Worm (Caenorhabditis elegans) whole organism, early embryonic: ENCODE data around the gene K02F3.12.
A peak's percentile ranks its signal among the peaks of the same experiment; 100 is the strongest.

Experiments
- B0310.2 ChIP-seq: sonication (generic microtip); optimal IDR thresholded peaks from 2 replicates; lab custom pipeline; 2016; ENCODE audit warnings: mild to moderate bottlenecking, missing genetic modification characterization, missing compliant biosample characterization
- F13C5.2 ChIP-seq: sonication (generic microtip); optimal IDR thresholded peaks from 2 replicates; lab custom pipeline; 2017; ENCODE audit warnings: mild to moderate bottlenecking, missing genetic modification characterization, inconsistent platforms, missing compliant biosample characterization
- aly-1 ChIP-seq: sonication (generic microtip); optimal IDR thresholded peaks from 2 replicates; lab custom pipeline; 2016; ENCODE audit warnings: missing genetic modification characterization, missing compliant biosample characterization
- ama-1 ChIP-seq: fragments of 150-350 bp; optimal IDR thresholded peaks from 2 replicates; lab custom pipeline; 2014
- ceh-13 ChIP-seq: fragments of 200-800 bp; sonication (Bioruptor generic); optimal IDR thresholded peaks from 2 replicates; lab custom pipeline; 2018; ENCODE audit warnings: mild to moderate bottlenecking, missing genetic modification characterization, missing compliant biosample characterization
- ceh-36 ChIP-seq: sonication (generic microtip); optimal IDR thresholded peaks from 2 replicates; lab custom pipeline; 2016; ENCODE audit warnings: missing genetic modification characterization, inconsistent platforms, missing compliant biosample characterization
- ets-7 ChIP-seq: sonication (generic microtip); optimal IDR thresholded peaks from 2 replicates; lab custom pipeline; 2016; ENCODE audit warnings: missing genotype, missing genetic modification characterization, missing compliant biosample characterization
- flt-1 ChIP-seq: fragments of 200-800 bp; sonication (Bioruptor generic); IDR thresholded peaks from 2 replicates; pipeline ENCODE4 v1.3.6; 2022; ENCODE audit warnings: missing genetic modification characterization, missing compliant biosample characterization
- hmbx-1 ChIP-seq: sonication (generic microtip); optimal IDR thresholded peaks from 2 replicates; lab custom pipeline; 2016; ENCODE audit warnings: mild to moderate bottlenecking, missing genetic modification characterization, missing compliant biosample characterization
- hmg-4 ChIP-seq: fragments of 200-800 bp; sonication (Bioruptor generic); optimal IDR thresholded peaks from 2 replicates; lab custom pipeline; 2018; ENCODE audit warnings: mild to moderate bottlenecking, missing genetic modification characterization, missing compliant biosample characterization
- hnd-1 ChIP-seq: sonication (generic microtip); optimal IDR thresholded peaks from 2 replicates; lab custom pipeline; 2016; ENCODE audit warnings: missing genetic modification characterization, missing compliant biosample characterization
- pes-1 ChIP-seq: fragments of 200-800 bp; sonication (Bioruptor generic); IDR thresholded peaks from 2 replicates; pipeline ENCODE4 v1.3.6; 2022; ENCODE audit warnings: missing genetic modification reagents, missing genetic modification characterization, missing compliant biosample characterization
- scrt-1 ChIP-seq: fragments of 200-800 bp; sonication (Bioruptor generic); IDR thresholded peaks from 2 replicates; pipeline ENCODE4 v1.3.6; 2022; ENCODE audit warnings: missing genetic modification characterization, missing compliant biosample characterization
- sea-1 ChIP-seq: fragments of 200-800 bp; sonication (Bioruptor generic); conservative IDR thresholded peaks from 2 replicates; pipeline ENCODE4 v1.3.6; 2022; ENCODE audit warnings: missing genetic modification characterization, missing compliant biosample characterization
- tbx-11 ChIP-seq: fragments of 200-800 bp; sonication (Bioruptor generic); IDR thresholded peaks from 2 replicates; pipeline ENCODE4 v1.3.6; 2022; ENCODE audit warnings: missing genetic modification characterization, missing compliant biosample characterization
- tbx-37 ChIP-seq: fragments of 200-800 bp; sonication (Bioruptor generic); conservative IDR thresholded peaks from 2 replicates; pipeline ENCODE4 v1.3.6; 2022; ENCODE audit warnings: missing genetic modification reagents, missing genetic modification characterization, missing compliant biosample characterization
- tra-4 ChIP-seq: sonication (generic microtip); optimal IDR thresholded peaks from 2 replicates; lab custom pipeline; 2017; ENCODE audit warnings: missing genetic modification characterization, missing compliant biosample characterization

The K02F3.12 gene

DNA sequence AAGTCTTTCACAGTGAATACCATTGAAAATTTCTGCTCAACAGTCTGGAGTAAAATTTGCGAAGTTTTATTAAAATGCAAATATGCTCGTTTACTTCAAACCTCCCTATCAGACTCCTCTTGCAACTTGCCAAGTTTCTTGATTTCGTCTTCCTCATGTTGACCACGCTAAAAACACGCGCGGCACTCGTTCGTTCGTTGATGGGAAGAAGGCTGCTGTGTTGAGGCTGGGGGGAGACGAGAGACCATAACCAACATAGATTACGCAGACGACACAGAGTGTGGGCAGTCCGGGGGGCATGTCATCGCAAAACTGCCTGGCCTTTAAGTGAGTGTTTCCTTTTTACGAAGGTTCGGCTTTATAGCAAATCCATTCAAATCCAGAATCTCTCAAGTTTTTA is 12.4 kb upstream of the K02F3.12 start:
- TF ChIP-seq tbx-11 (GFP tag; lab: Robert Waterston, UW) = no peak
- peak; percentile 23 for TF ChIP-seq hmg-4 (GFP tag; lab: Kevin White, UChicago)

DNA sequence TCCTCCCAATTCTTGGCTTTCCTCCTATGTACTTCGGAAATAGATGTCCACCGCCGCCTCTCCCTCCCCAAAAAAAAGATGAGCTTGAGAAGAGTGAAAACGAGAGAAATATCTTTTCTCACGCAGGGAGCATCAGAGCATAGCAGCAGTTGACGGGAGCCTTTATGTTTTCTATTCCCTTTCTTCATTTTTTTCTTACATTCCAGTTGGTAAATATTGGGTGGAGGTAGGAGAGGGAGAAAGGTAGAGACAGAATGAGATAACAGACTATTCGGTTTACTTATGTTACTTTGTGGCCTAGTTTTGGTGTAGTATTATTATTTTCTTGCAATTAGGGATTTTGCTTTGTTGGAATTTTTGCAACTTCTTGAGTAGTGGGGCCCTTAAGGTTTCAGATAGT is 11.8 kb upstream of the K02F3.12 start:
- TF ChIP-seq ama-1 (lab: Kevin White, UChicago) = no peak
- no peak for TF ChIP-seq hmbx-1
- TF ChIP-seq hnd-1 (tag; lab: Kevin White, UChicago) = no peak
- no peak for TF ChIP-seq tbx-37 (GFP tag; lab: Robert Waterston, UW)
- TF ChIP-seq tra-4 = no peak
- no peak for TF ChIP-seq hmg-4 (GFP tag; lab: Kevin White, UChicago)
- TF ChIP-seq tbx-11 (GFP tag; lab: Robert Waterston, UW) = no peak
- no peak for TF ChIP-seq scrt-1 (GFP tag; lab: Robert Waterston, UW)

DNA sequence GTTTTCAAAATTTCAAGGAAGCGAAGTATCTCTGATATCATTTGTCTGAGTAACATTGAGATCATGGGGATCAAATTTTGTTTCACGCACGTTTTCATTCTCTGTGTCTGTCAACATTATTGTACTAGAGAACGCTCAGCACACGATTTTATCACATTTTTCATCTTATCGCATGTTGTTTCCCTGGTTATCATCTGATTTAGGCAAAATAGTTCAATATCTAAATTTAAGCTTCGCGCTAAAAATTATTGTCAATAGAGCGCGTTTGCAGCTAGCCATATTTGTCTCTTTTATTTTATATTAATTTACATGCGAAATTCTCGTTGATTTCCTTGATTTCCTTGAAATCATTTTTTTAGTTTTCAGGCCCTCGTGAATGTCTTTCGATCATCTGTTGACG is 10.9 kb upstream of the K02F3.12 start, which contains the start of gene K02F3.2:
Gene K02F3.2, plus strand, starts transcription at position 357 of the 400 bp plus-strand sequence.
- TF ChIP-seq flt-1 (GFP tag; lab: Robert Waterston, UW) (no peak), hnd-1 (tag; lab: Kevin White, UChicago) (no peak)

DNA sequence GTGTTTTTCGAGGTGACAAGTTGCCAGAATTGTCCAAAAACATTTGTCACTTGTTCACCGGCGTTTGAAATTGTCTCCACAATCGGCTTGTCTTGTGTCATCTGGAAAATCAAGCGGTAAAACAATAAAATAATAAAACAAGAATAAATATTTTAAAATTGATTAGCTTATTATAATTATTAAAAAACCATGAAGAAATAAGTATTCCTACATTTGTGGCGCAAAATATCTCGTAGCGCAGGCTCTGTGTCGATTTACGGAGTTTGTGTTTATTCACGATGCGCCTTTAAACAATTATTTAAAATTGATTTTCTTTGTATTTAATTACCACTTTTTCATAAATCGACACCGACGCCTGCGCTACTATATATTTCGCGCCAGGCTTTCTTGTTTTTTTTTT is 4.1 kb upstream of the K02F3.12 start, which contains the start of gene moma-1:
Gene moma-1, minus strand, starts transcription at position 101 of the 400 bp plus-strand sequence.
- no peak for TF ChIP-seq tbx-37 (GFP tag; lab: Robert Waterston, UW)

DNA sequence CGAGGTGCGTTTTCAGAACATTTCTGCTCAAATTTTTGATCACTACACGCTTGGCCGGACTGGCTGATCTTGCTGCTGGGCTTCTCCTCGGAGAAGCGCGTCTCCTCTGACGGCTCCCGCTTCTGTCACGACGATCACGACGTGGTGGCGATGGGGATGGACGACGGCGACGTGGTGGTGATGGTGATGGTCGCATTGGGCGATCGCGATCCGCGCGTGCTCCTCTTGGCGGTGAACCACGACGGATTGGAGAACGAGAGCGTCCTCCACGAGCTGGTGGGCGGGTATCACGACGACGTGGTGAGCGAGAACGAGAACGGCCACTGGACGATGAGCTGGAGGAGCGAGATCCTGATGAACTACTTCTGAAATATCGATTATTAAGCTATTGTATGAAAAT is 2.9 kb upstream of the K02F3.12 start:
- TF ChIP-seq scrt-1 (GFP tag; lab: Robert Waterston, UW) (no peak), pes-1 (GFP tag; lab: Robert Waterston, UW) (no peak), tra-4 (no peak), ets-7 (tag; lab: Kevin White, UChicago) (no peak), B0310.2 (tag; lab: Kevin White, UChicago) (no peak), hmbx-1 (no peak), hnd-1 (tag; lab: Kevin White, UChicago) (no peak), tbx-11 (GFP tag; lab: Robert Waterston, UW) (no peak), aly-1 (tag; lab: Kevin White, UChicago) (no peak), F13C5.2 (tag; lab: Kevin White, UChicago) (no peak), ceh-13 (no peak), tbx-37 (GFP tag; lab: Robert Waterston, UW) (no peak), ama-1 (lab: Kevin White, UChicago) (no peak), flt-1 (GFP tag; lab: Robert Waterston, UW) (no peak)

- TF ChIP-seq tbx-37 (GFP tag; lab: Robert Waterston, UW) (no peak), sea-1 (GFP tag; lab: Robert Waterston, UW) (no peak), hmbx-1 (no peak), ama-1 (lab: Kevin White, UChicago) (no peak)
These were observed 2.5 kb upstream of the K02F3.12 start, which contains the start of the genes rnp-5 and tag-51 for ce11 chrIII:853859-854359. TSS of gene rnp-5 (minus strand) at chrIII:853909. TSS of gene tag-51 (plus strand) at chrIII:854221.

ce11 chrIII:856908-857307 is 548 bp downstream of the K02F3.12 start:
- no peak for TF ChIP-seq ama-1 (lab: Kevin White, UChicago)
- TF ChIP-seq F13C5.2 (tag; lab: Kevin White, UChicago) = no peak
- TF ChIP-seq ets-7 (tag; lab: Kevin White, UChicago) = no peak
- TF ChIP-seq B0310.2 (tag; lab: Kevin White, UChicago) = no peak
- TF ChIP-seq tbx-11 (GFP tag; lab: Robert Waterston, UW) = no peak
- no peak for TF ChIP-seq pes-1 (GFP tag; lab: Robert Waterston, UW)
- no peak for TF ChIP-seq sea-1 (GFP tag; lab: Robert Waterston, UW)
- TF ChIP-seq hmg-4 (GFP tag; lab: Kevin White, UChicago) = no peak
- no peak for TF ChIP-seq hmbx-1
- no peak for TF ChIP-seq tra-4
- no peak for TF ChIP-seq tbx-37 (GFP tag; lab: Robert Waterston, UW)
- no peak for TF ChIP-seq scrt-1 (GFP tag; lab: Robert Waterston, UW)
- TF ChIP-seq ceh-13 = no peak
- no peak for TF ChIP-seq flt-1 (GFP tag; lab: Robert Waterston, UW)
- TF ChIP-seq aly-1 (tag; lab: Kevin White, UChicago) = no peak
- no peak for TF ChIP-seq hnd-1 (tag; lab: Kevin White, UChicago)

ce11 chrIII:859898-860297 is 3.5 kb downstream of the K02F3.12 start, which contains the start of gene exos-4.2:
TSS of gene exos-4.2 (plus strand) at chrIII:860198.
- TF ChIP-seq hnd-1 (tag; lab: Kevin White, UChicago) (no peak), aly-1 (tag; lab: Kevin White, UChicago) (no peak), tbx-37 (GFP tag; lab: Robert Waterston, UW) (no peak), tra-4 (no peak), F13C5.2 (tag; lab: Kevin White, UChicago) (no peak), scrt-1 (GFP tag; lab: Robert Waterston, UW) (no peak), ets-7 (tag; lab: Kevin White, UChicago) (no peak), ceh-13 (no peak), tbx-11 (GFP tag; lab: Robert Waterston, UW) (no peak), B0310.2 (tag; lab: Kevin White, UChicago) (no peak), hmg-4 (GFP tag; lab: Kevin White, UChicago) (no peak), ama-1 (lab: Kevin White, UChicago) (no peak), hmbx-1 (no peak), sea-1 (GFP tag; lab: Robert Waterston, UW) (no peak), flt-1 (GFP tag; lab: Robert Waterston, UW) (no peak), ceh-36 (tag; lab: Kevin White, UChicago) (no peak), pes-1 (GFP tag; lab: Robert Waterston, UW) (no peak)
